Fruit fly (Drosophila melanogaster) whole organism, wandering third instar larva: ENCODE data around the gene CG14445.

ENCODE experiments used
- CG32264 ChIP-seq: fragments of 200-800 bp; sonication (Bioruptor generic); optimal IDR thresholded peaks from 2 replicates; lab custom pipeline; 2016; ENCODE audit warnings: missing biosample characterization, missing genetic modification characterization
- OdsH ChIP-seq: fragments of 200-800 bp; sonication (Bioruptor generic); optimal IDR thresholded peaks from 2 replicates; lab custom pipeline; 2016; ENCODE audit warnings: missing biosample characterization, mild to moderate bottlenecking, missing genetic modification characterization
- psq ChIP-seq: fragments of 200-800 bp; sonication (Bioruptor generic); optimal IDR thresholded peaks from 3 replicates; lab custom pipeline; 2017; ENCODE audit warnings: missing biosample characterization, mild to moderate bottlenecking, missing genetic modification characterization, moderate library complexity

dm6 chrX:6265456-6265877 is 28.4 kb downstream of the CG14445 start:
- peak; percentile 81 for TF ChIP-seq psq (GFP tag; lab: Kevin White, UChicago)
- TF ChIP-seq CG32264 (GFP tag; lab: Kevin White, UChicago): peak; percentile 58
- peak; percentile 91 for TF ChIP-seq OdsH (GFP tag; lab: Kevin White, UChicago)
